Fruit fly (Drosophila melanogaster) whole organism, embryonic: ENCODE results near the gene CG1622.

Experiments
- CG11093 ChIP-seq: fragments of 200-800 bp; sonication (Bioruptor generic); IDR thresholded peaks from 3 replicates; pipeline ENCODE4 v1.3.6; 2022; ENCODE audit warnings: missing biosample characterization, missing genetic modification characterization
- CG11398 ChIP-seq: fragments of 200-800 bp; sonication (Bioruptor generic); optimal IDR thresholded peaks from 2 replicates; lab custom pipeline; 2016; ENCODE audit warnings: missing biosample characterization, missing genetic modification characterization
- CG11504 ChIP-seq: fragments of 200-800 bp; sonication (Bioruptor generic); optimal IDR thresholded peaks from 3 replicates; lab custom pipeline; 2019; ENCODE audit warnings: missing biosample characterization, mild to moderate bottlenecking, missing genetic modification characterization, moderate library complexity
- CG12104 ChIP-seq: fragments of 200-800 bp; sonication (Bioruptor generic); optimal IDR thresholded peaks from 3 replicates; lab custom pipeline; 2016; ENCODE audit warnings: missing biosample characterization, missing genetic modification characterization
- CG1233 ChIP-seq: fragments of 200-800 bp; sonication (Bioruptor generic); optimal IDR thresholded peaks from 4 replicates; lab custom pipeline; 2018; ENCODE audit warnings: missing biosample characterization, mild to moderate bottlenecking, missing genetic modification characterization
- CG13296 ChIP-seq: fragments of 200-800 bp; sonication (Bioruptor generic); optimal IDR thresholded peaks from 3 replicates; lab custom pipeline; 2018; ENCODE audit warnings: missing biosample characterization, mild to moderate bottlenecking, missing genetic modification characterization
- CG14441 ChIP-seq: fragments of 200-800 bp; sonication (Bioruptor generic); IDR thresholded peaks from 2 replicates; pipeline ENCODE4 v1.3.6; 2022; ENCODE audit warnings: missing biosample characterization, missing genetic modification characterization
- CG15073 ChIP-seq: fragments of 200-800 bp; sonication (Bioruptor generic); optimal IDR thresholded peaks from 2 replicates; lab custom pipeline; 2016; ENCODE audit warnings: missing biosample characterization, missing genetic modification characterization
- CG15696 ChIP-seq: fragments of 200-800 bp; sonication (Bioruptor generic); optimal IDR thresholded peaks from 2 replicates; lab custom pipeline; 2019; ENCODE audit warnings: missing biosample characterization, mild to moderate bottlenecking, missing genetic modification characterization, moderate library complexity
- CG16813 ChIP-seq: fragments of 200-800 bp; sonication (Bioruptor generic); IDR thresholded peaks from 3 replicates; pipeline ENCODE4 v1.3.6; 2022; ENCODE audit warnings: missing biosample characterization, missing genetic modification characterization; ENCODE audit not compliant: partially characterized antibody
- CG17385 ChIP-seq: fragments of 200-800 bp; sonication (Bioruptor generic); optimal IDR thresholded peaks from 3 replicates; lab custom pipeline; 2018; ENCODE audit warnings: missing biosample characterization, mild to moderate bottlenecking, missing genetic modification characterization
- CG2875 ChIP-seq: fragments of 200-800 bp; sonication (Bioruptor generic); optimal IDR thresholded peaks from 2 replicates; lab custom pipeline; 2017; ENCODE audit warnings: missing biosample characterization, mild to moderate bottlenecking, missing genetic modification characterization, missing genetic modification reagents
- CG2889 ChIP-seq: fragments of 200-800 bp; sonication (Bioruptor generic); IDR thresholded peaks from 3 replicates; pipeline ENCODE4 v1.3.6; 2022; ENCODE audit warnings: missing biosample characterization, missing genetic modification characterization
- CG30431 ChIP-seq: fragments of 200-800 bp; sonication (Bioruptor generic); optimal IDR thresholded peaks from 2 replicates; lab custom pipeline; 2017; ENCODE audit warnings: missing biosample characterization, missing genetic modification characterization
- CG31224 ChIP-seq: fragments of 200-800 bp; sonication (Bioruptor generic); IDR thresholded peaks from 2 replicates; pipeline ENCODE4 v1.3.6; 2022; ENCODE audit warnings: missing biosample characterization, missing genetic modification characterization
- CG3847 ChIP-seq: fragments of 200-800 bp; sonication (Bioruptor generic); IDR thresholded peaks from 2 replicates; pipeline ENCODE4 v1.3.6; 2022; ENCODE audit warnings: missing biosample characterization, missing genetic modification characterization
- CG43689 ChIP-seq: fragments of 200-800 bp; sonication (Bioruptor generic); IDR thresholded peaks from 2 replicates; pipeline ENCODE4 v1.3.6; 2022; ENCODE audit warnings: missing biosample characterization, missing genetic modification characterization
- CG4424 ChIP-seq: fragments of 200-800 bp; sonication (Bioruptor generic); optimal IDR thresholded peaks from 3 replicates; lab custom pipeline; 2016; ENCODE audit warnings: missing biosample characterization, missing genetic modification characterization
- CG6254 ChIP-seq: fragments of 200-800 bp; sonication (Bioruptor generic); optimal IDR thresholded peaks from 3 replicates; lab custom pipeline; 2017; ENCODE audit warnings: mild to moderate bottlenecking, missing biosample characterization, missing genetic modification reagents, missing genetic modification characterization
- CG6854 ChIP-seq: fragments of 200-800 bp; sonication (Bioruptor generic); optimal IDR thresholded peaks from 3 replicates; lab custom pipeline; 2017; ENCODE audit warnings: missing biosample characterization, mild to moderate bottlenecking, missing genetic modification characterization
- CG7963 ChIP-seq: fragments of 200-800 bp; sonication (Bioruptor generic); IDR thresholded peaks from 3 replicates; pipeline ENCODE4 v1.3.6; 2022; ENCODE audit warnings: missing biosample characterization, missing genetic modification characterization; ENCODE audit not compliant: partially characterized antibody
- CG8478 ChIP-seq: fragments of >200 bp; optimal IDR thresholded peaks from 2 replicates; lab custom pipeline; 2018
- CG9437 ChIP-seq: fragments of 200-800 bp; sonication (Bioruptor generic); optimal IDR thresholded peaks from 2 replicates; lab custom pipeline; 2018; ENCODE audit warnings: missing biosample characterization, mild to moderate bottlenecking, missing genetic modification characterization
- CG9797 ChIP-seq: fragments of 200-800 bp; sonication (Bioruptor generic); optimal IDR thresholded peaks from 3 replicates; lab custom pipeline; 2018; ENCODE audit warnings: missing biosample characterization, mild to moderate bottlenecking, missing genetic modification characterization
- Camta ChIP-seq: fragments of 200-800 bp; sonication (Bioruptor generic); optimal IDR thresholded peaks from 2 replicates; lab custom pipeline; 2016; ENCODE audit warnings: missing biosample characterization, missing genetic modification characterization
- CoRest ChIP-seq: fragments of 200-800 bp; sonication (Bioruptor generic); optimal IDR thresholded peaks from 3 replicates; lab custom pipeline; 2018; ENCODE audit warnings: missing biosample characterization, mild to moderate bottlenecking, missing genetic modification characterization, moderate library complexity
- Deaf1 ChIP-seq: fragments of 200-800 bp; optimal IDR thresholded peaks from 3 replicates; lab custom pipeline; 2019; ENCODE audit warnings: missing biosample characterization, mild to moderate bottlenecking, missing genetic modification characterization, moderate library complexity
- GATAe ChIP-seq: fragments of 200-800 bp; sonication (Bioruptor generic); conservative IDR thresholded peaks from 2 replicates; pipeline ENCODE4 v1.3.6; 2022; ENCODE audit warnings: missing biosample characterization, missing genetic modification characterization
- HLH4C ChIP-seq: fragments of 200-800 bp; sonication (Bioruptor generic); IDR thresholded peaks from 3 replicates; pipeline ENCODE4 v1.3.6; 2022; ENCODE audit warnings: missing biosample characterization, missing genetic modification characterization; ENCODE audit not compliant: partially characterized antibody
- Hmr ChIP-seq: fragments of 200-800 bp; sonication (Bioruptor generic); optimal IDR thresholded peaks from 3 replicates; lab custom pipeline; 2017; ENCODE audit warnings: mild to moderate bottlenecking, missing biosample characterization, missing genetic modification reagents, missing genetic modification characterization
- Hr39 ChIP-seq: fragments of >200 bp; optimal IDR thresholded peaks from 2 replicates; lab custom pipeline; 2017
- Mrtf ChIP-seq: fragments of 200-800 bp; sonication (Bioruptor generic); IDR thresholded peaks from 3 replicates; pipeline ENCODE4 v1.3.6; 2022; ENCODE audit warnings: missing biosample characterization, missing genetic modification characterization
- TFAM ChIP-seq: fragments of 200-800 bp; sonication (Bioruptor generic); optimal IDR thresholded peaks from 2 replicates; lab custom pipeline; 2017; ENCODE audit warnings: missing biosample characterization, missing genetic modification characterization, inconsistent platforms
- Usf ChIP-seq: fragments of 200-800 bp; sonication (Bioruptor generic); optimal IDR thresholded peaks from 2 replicates; lab custom pipeline; 2017; ENCODE audit warnings: missing genotype, missing biosample characterization, missing genetic modification characterization
- al ChIP-seq: fragments of 200-800 bp; sonication (Bioruptor generic); IDR thresholded peaks from 2 replicates; pipeline ENCODE4 v1.3.6; 2022; ENCODE audit warnings: missing biosample characterization, missing genetic modification characterization
- ase ChIP-seq: fragments of 200-800 bp; sonication (Bioruptor generic); IDR thresholded peaks from 3 replicates; pipeline ENCODE4 v1.3.6; 2022; ENCODE audit warnings: missing biosample characterization, missing genetic modification characterization
- da ChIP-seq: fragments of 200-800 bp; sonication (Bioruptor generic); optimal IDR thresholded peaks from 2 replicates; lab custom pipeline; 2016; ENCODE audit warnings: missing biosample characterization, missing genetic modification characterization
- dmrt11E ChIP-seq: fragments of 200-800 bp; sonication (Bioruptor generic); optimal IDR thresholded peaks from 3 replicates; lab custom pipeline; 2018; ENCODE audit warnings: missing biosample characterization, mild to moderate bottlenecking, missing genetic modification characterization, moderate library complexity
- dysf ChIP-seq: fragments of 200-800 bp; sonication (Bioruptor generic); IDR thresholded peaks from 3 replicates; pipeline ENCODE4 v1.3.6; 2022; ENCODE audit warnings: missing biosample characterization, missing genetic modification characterization
- gcm2 ChIP-seq: fragments of 200-800 bp; sonication (Bioruptor generic); optimal IDR thresholded peaks from 2 replicates; lab custom pipeline; 2016; ENCODE audit warnings: missing biosample characterization, missing genetic modification characterization
- gt ChIP-seq: fragments of 200-800 bp; sonication (Bioruptor generic); IDR thresholded peaks from 2 replicates; pipeline ENCODE4 v1.3.6; 2022; ENCODE audit warnings: missing biosample characterization, missing genetic modification characterization
- jumu ChIP-seq: fragments of 200-800 bp; sonication (Bioruptor generic); optimal IDR thresholded peaks from 3 replicates; lab custom pipeline; 2016; ENCODE audit warnings: missing biosample characterization, missing genetic modification characterization
- mam ChIP-seq: fragments of 200-800 bp; sonication (Bioruptor generic); optimal IDR thresholded peaks from 3 replicates; lab custom pipeline; 2016; ENCODE audit warnings: missing biosample characterization, missing genetic modification characterization
- run ChIP-seq: fragments of 200-800 bp; sonication (Bioruptor generic); optimal IDR thresholded peaks from 3 replicates; lab custom pipeline; 2018; ENCODE audit warnings: missing biosample characterization, mild to moderate bottlenecking, missing genetic modification characterization
- seq ChIP-seq: fragments of 200-800 bp; sonication (Bioruptor generic); IDR thresholded peaks from 2 replicates; pipeline ENCODE4 v1.3.6; 2022; ENCODE audit warnings: missing biosample characterization, missing genetic modification characterization
- sima ChIP-seq: fragments of 200-800 bp; sonication (Bioruptor generic); optimal IDR thresholded peaks from 2 replicates; lab custom pipeline; 2016; ENCODE audit warnings: missing biosample characterization, missing genetic modification characterization
- sqz ChIP-seq: fragments of 200-800 bp; sonication (Bioruptor generic); optimal IDR thresholded peaks from 3 replicates; lab custom pipeline; 2018; ENCODE audit warnings: missing biosample characterization, mild to moderate bottlenecking, missing genetic modification characterization
- ssp ChIP-seq: fragments of 200-800 bp; sonication (Bioruptor generic); IDR thresholded peaks from 2 replicates; pipeline ENCODE4 v1.3.6; 2022; ENCODE audit warnings: missing biosample characterization, missing genetic modification characterization
- tio ChIP-seq: fragments of 200-800 bp; sonication (Bioruptor generic); optimal IDR thresholded peaks from 2 replicates; lab custom pipeline; 2017; ENCODE audit warnings: missing biosample characterization, missing genetic modification characterization, inconsistent platforms
- tx ChIP-seq: fragments of 200-800 bp; sonication (Bioruptor generic); optimal IDR thresholded peaks from 2 replicates; lab custom pipeline; 2016; ENCODE audit warnings: missing biosample characterization, missing genetic modification characterization
- wdn ChIP-seq: fragments of 200-800 bp; sonication (Bioruptor generic); IDR thresholded peaks from 2 replicates; pipeline ENCODE4 v1.3.6; 2022; ENCODE audit warnings: missing biosample characterization, missing genetic modification characterization

CG1622 gene

dm6 chrX:13274429-13275095, 22.3 kb upstream of the CG1622 start (continued):
- no peak for TF ChIP-seq CG2889 (GFP tag; lab: Robert Waterston, UW)
- no peak for TF ChIP-seq ase (GFP tag; lab: Robert Waterston, UW)
- peak; percentile 46; the same call in 1 of the 2 replicates for TF ChIP-seq CG14441 (GFP tag; lab: Robert Waterston, UW)
- TF ChIP-seq CoRest, result peak; percentile 87
- no peak for TF ChIP-seq CG7963 (GFP tag; lab: Robert Waterston, UW)
- TF ChIP-seq CG3847, result peak; percentile 43; the same call in 1 of the 2 replicates
- no peak for TF ChIP-seq HLH4C (GFP tag; lab: Robert Waterston, UW)
- TF ChIP-seq Usf (GFP tag; lab: Kevin White, UChicago), result no peak
- TF ChIP-seq CG30431 (GFP tag; lab: Kevin White, UChicago), result no peak
- no peak for TF ChIP-seq tx (GFP tag; lab: Kevin White, UChicago)
- TF ChIP-seq tio, result peak; percentile 37
- TF ChIP-seq Hmr (GFP tag; lab: Kevin White, UChicago), result peak; percentile 41
- TF ChIP-seq CG12104 (GFP tag; lab: Kevin White, UChicago), result no peak
- no peak; the same call in 1 of the 2 replicates for TF ChIP-seq seq (GFP tag; lab: Robert Waterston, UW)
- peak; percentile 53 for TF ChIP-seq dmrt11E
- TF ChIP-seq CG6854 (GFP tag; lab: Kevin White, UChicago), result peak; percentile 1
- TF ChIP-seq CG43689, result no peak
- peak; percentile 40 for TF ChIP-seq CG15696
- no peak for TF ChIP-seq sima
- TF ChIP-seq CG2875 (GFP tag; lab: Kevin White, UChicago), result no peak
- no peak for TF ChIP-seq CG11398 (GFP tag; lab: Kevin White, UChicago)
- TF ChIP-seq Deaf1, result peak; percentile 50
- TF ChIP-seq run, result peak; percentile 45
- TF ChIP-seq GATAe, result no peak
- peak; percentile 50 for TF ChIP-seq CG13296 (GFP tag; lab: Kevin White, UChicago)
- peak; percentile 29 for TF ChIP-seq CG4424 (GFP tag; lab: Kevin White, UChicago)
- TF ChIP-seq mam (GFP tag; lab: Kevin White, UChicago), result no peak
- peak; percentile 33 for TF ChIP-seq ssp (GFP tag; lab: Robert Waterston, UW)
- no peak for TF ChIP-seq wdn (GFP tag; lab: Robert Waterston, UW)
- peak; percentile 42 for TF ChIP-seq sqz (GFP tag; lab: Kevin White, UChicago)
- TF ChIP-seq CG11504 (tag; lab: Kevin White, UChicago), result peak; percentile 78
- no peak for TF ChIP-seq TFAM (GFP tag; lab: Kevin White, UChicago)
- no peak for TF ChIP-seq gt (GFP tag; lab: Robert Waterston, UW)
- TF ChIP-seq Camta (GFP tag; lab: Kevin White, UChicago), result peak; percentile 20
- TF ChIP-seq al, result peak; percentile 32; the same call in 1 of the 2 replicates
- no peak for TF ChIP-seq gcm2 (GFP tag; lab: Kevin White, UChicago)
- no peak for TF ChIP-seq da (GFP tag; lab: Kevin White, UChicago)
- TF ChIP-seq CG31224 (GFP tag; lab: Robert Waterston, UW), result peak; percentile 31; the same call in 1 of the 2 replicates
- TF ChIP-seq Hr39 (lab: Kevin White, UChicago), result no peak
- TF ChIP-seq CG9437, result peak; percentile 54
- TF ChIP-seq CG17385 (GFP tag; lab: Kevin White, UChicago), result peak; percentile 65
- TF ChIP-seq CG15073 (GFP tag; lab: Kevin White, UChicago), result no peak
- TF ChIP-seq CG9797 (GFP tag; lab: Kevin White, UChicago), result no peak
- TF ChIP-seq CG8478 (lab: Kevin White, UChicago), result no peak
- peak; percentile 75 for TF ChIP-seq dysf
- no peak for TF ChIP-seq Mrtf (GFP tag; lab: Robert Waterston, UW)
- TF ChIP-seq jumu (GFP tag; lab: Kevin White, UChicago), result no peak
- peak; percentile 25 for TF ChIP-seq CG6254 (GFP tag; lab: Kevin White, UChicago)
- TF ChIP-seq CG11093 (GFP tag; lab: Robert Waterston, UW), result peak; percentile 14; the same call in 1 of the 3 replicates
- peak; percentile 53 for TF ChIP-seq CG1233 (GFP tag; lab: Kevin White, UChicago)
- TF ChIP-seq CG16813 (GFP tag; lab: Robert Waterston, UW), result no peak
